Worm (Caenorhabditis elegans) whole organism, L1 larva: ENCODE data around the gene F25A2.1.

Experiments used
- ama-1 ChIP-seq: fragments of 150-350 bp; optimal IDR thresholded peaks from 2 replicates; lab custom pipeline; 2014
- fos-1 ChIP-seq: fragments of 150-350 bp; optimal IDR thresholded peaks from 2 replicates; lab custom pipeline; 2014; ENCODE audit warnings: missing biosample characterization, missing genetic modification characterization
- grh-1 ChIP-seq: fragments of 200-800 bp; sonication (Bioruptor generic); IDR thresholded peaks from 2 replicates; pipeline ENCODE4 v1.3.6; 2022; ENCODE audit warnings: missing genetic modification reagents, missing genetic modification characterization, missing compliant biosample characterization
- hlh-4 ChIP-seq: sonication (generic microtip); optimal IDR thresholded peaks from 2 replicates; lab custom pipeline; 2016; ENCODE audit warnings: mild to moderate bottlenecking, missing genetic modification characterization, missing compliant biosample characterization
- lin-39 ChIP-seq: fragments of 150-350 bp; optimal IDR thresholded peaks from 2 replicates; lab custom pipeline; 2014; ENCODE audit warnings: missing biosample characterization, missing genetic modification reagents, missing genetic modification characterization
- mab-9 ChIP-seq: fragments of 200-800 bp; sonication (Bioruptor generic); IDR thresholded peaks from 2 replicates; pipeline ENCODE4 v1.3.6; 2022; ENCODE audit warnings: missing genetic modification reagents, missing genetic modification characterization, missing compliant biosample characterization
- nhr-12 ChIP-seq: sonication (generic microtip); optimal IDR thresholded peaks from 2 replicates; lab custom pipeline; 2017; ENCODE audit warnings: missing biosample characterization, missing genetic modification characterization
- nhr-28 ChIP-seq: fragments of 150-350 bp; optimal IDR thresholded peaks from 2 replicates; lab custom pipeline; 2014; ENCODE audit warnings: missing biosample characterization, missing genetic modification characterization
- zag-1 ChIP-seq: fragments of 150-350 bp; optimal IDR thresholded peaks from 2 replicates; lab custom pipeline; 2014; ENCODE audit warnings: missing biosample characterization, missing genetic modification characterization
- ztf-4 ChIP-seq: fragments of 150-350 bp; optimal IDR thresholded peaks from 2 replicates; lab custom pipeline; 2014; ENCODE audit warnings: missing biosample characterization, missing genetic modification characterization

DNA sequence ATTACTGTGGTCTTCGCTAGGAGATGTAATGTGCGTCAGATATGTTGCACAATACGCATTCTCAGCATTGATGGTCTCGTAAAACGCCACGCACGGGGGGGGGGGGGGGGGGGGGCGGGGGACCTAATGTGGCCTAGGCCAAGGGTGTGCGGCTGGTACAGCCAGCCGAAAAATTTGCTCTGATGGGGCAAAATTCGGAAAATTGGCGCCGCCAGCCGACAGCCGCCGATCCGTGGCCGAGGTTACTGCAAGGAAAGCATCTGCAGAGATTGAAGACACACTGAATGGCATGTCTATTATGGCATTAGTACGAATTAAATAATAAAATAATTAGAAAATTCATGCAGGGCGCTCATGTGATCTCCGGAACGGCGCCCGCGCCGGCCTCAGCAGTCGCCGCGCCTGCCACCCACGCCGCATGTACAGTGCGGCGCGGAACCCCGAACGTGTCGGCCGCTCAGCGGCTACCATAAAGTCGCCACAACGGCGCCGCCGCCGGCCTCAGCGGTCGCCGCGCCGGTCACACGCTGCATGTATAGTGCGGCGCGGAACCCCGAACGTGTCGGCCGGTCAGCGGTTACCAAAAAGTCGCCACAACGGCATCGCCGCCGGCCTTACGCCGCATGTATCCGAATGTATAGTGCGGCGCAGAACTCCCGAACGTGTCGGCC lies 20.0 kb downstream of the F25A2.1 start, which contains the start of gene Y50D4A.6:
- no peak for TF ChIP-seq mab-9 (GFP tag; lab: Robert Waterston, UW)
- no peak for TF ChIP-seq ama-1 (lab: Kevin White, UChicago)
- TF ChIP-seq nhr-12 (tag; lab: Kevin White, UChicago), result no peak
- no peak for TF ChIP-seq nhr-28
- no peak for TF ChIP-seq lin-39
- TF ChIP-seq grh-1 (GFP tag; lab: Robert Waterston, UW), result no peak
- no peak for TF ChIP-seq hlh-4 (tag; lab: Kevin White, UChicago)
- TF ChIP-seq fos-1 (tag; lab: Kevin White, UChicago), result no peak
- TF ChIP-seq zag-1 (tag; lab: Kevin White, UChicago), result no peak
- no peak for TF ChIP-seq ztf-4 (tag; lab: Kevin White, UChicago)
